Worm (Caenorhabditis elegans) whole organism, mixed stage, embryonic: ENCODE measurements around the gene C46C2.5.

ENCODE experiments used
- M03D4.4 ChIP-seq: sonication (generic microtip); optimal IDR thresholded peaks from 2 replicates; lab custom pipeline; 2017; ENCODE audit warnings: mild to moderate bottlenecking, missing genetic modification characterization, missing compliant biosample characterization
- bed-3 ChIP-seq: fragments of 200-800 bp; sonication (Bioruptor generic); optimal IDR thresholded peaks from 3 replicates; lab custom pipeline; 2018; ENCODE audit warnings: mild to moderate bottlenecking, missing genetic modification characterization, moderate library complexity, missing compliant biosample characterization
- blmp-1 ChIP-seq: fragments of 150-350 bp; optimal IDR thresholded peaks from 2 replicates; lab custom pipeline; 2014; ENCODE audit warnings: missing biosample characterization, missing genetic modification characterization
- ceh-39 ChIP-seq: fragments of 150-350 bp; optimal IDR thresholded peaks from 2 replicates; lab custom pipeline; 2014; ENCODE audit warnings: missing biosample characterization, missing genetic modification characterization
- ceh-83 ChIP-seq: fragments of 200-800 bp; sonication (Bioruptor generic); optimal IDR thresholded peaks from 2 replicates; lab custom pipeline; 2018; ENCODE audit warnings: mild to moderate bottlenecking, missing genetic modification characterization, missing compliant biosample characterization
- ces-1 ChIP-seq: fragments of 150-350 bp; optimal IDR thresholded peaks from 2 replicates; lab custom pipeline; 2014; ENCODE audit warnings: missing biosample characterization, missing genetic modification reagents, missing genetic modification characterization
- cnd-1 ChIP-seq: fragments of 200-800 bp; sonication (Bioruptor generic); optimal IDR thresholded peaks from 2 replicates; lab custom pipeline; 2018; ENCODE audit warnings: mild to moderate bottlenecking, missing genetic modification characterization, missing compliant biosample characterization
- drap-1 ChIP-seq: fragments of 200-800 bp; sonication (Bioruptor generic); optimal IDR thresholded peaks from 3 replicates; lab custom pipeline; 2018; ENCODE audit warnings: mild to moderate bottlenecking, missing genetic modification characterization, missing compliant biosample characterization
- elt-1 ChIP-seq: sonication (generic microtip); optimal IDR thresholded peaks from 2 replicates; lab custom pipeline; 2017; ENCODE audit warnings: missing genetic modification characterization, mild to moderate bottlenecking, missing compliant biosample characterization, antibody characterized with exemption, moderate library complexity, borderline replicate concordance; ENCODE audit not compliant: insufficient read depth
- flh-1 ChIP-seq: fragments of 200-800 bp; sonication (Bioruptor generic); optimal IDR thresholded peaks from 2 replicates; lab custom pipeline; 2018; ENCODE audit warnings: mild to moderate bottlenecking, missing genetic modification characterization, moderate library complexity, missing compliant biosample characterization
- hlh-1 ChIP-seq: fragments of 150-350 bp; optimal IDR thresholded peaks from 2 replicates; lab custom pipeline; 2014; ENCODE audit warnings: missing biosample characterization, missing genetic modification reagents, missing genetic modification characterization
- lin-13 ChIP-seq: fragments of 150-350 bp; optimal IDR thresholded peaks from 2 replicates; lab custom pipeline; 2014; ENCODE audit warnings: missing biosample characterization, missing genetic modification characterization
- lin-32 ChIP-seq: fragments of 200-800 bp; sonication (Bioruptor generic); optimal IDR thresholded peaks from 2 replicates; lab custom pipeline; 2018; ENCODE audit warnings: mild to moderate bottlenecking, missing genetic modification characterization, missing compliant biosample characterization
- mab-5 ChIP-seq: fragments of 150-350 bp; optimal IDR thresholded peaks from 2 replicates; lab custom pipeline; 2014; ENCODE audit warnings: missing biosample characterization, missing genetic modification characterization
- mep-1 ChIP-seq: fragments of 150-350 bp; optimal IDR thresholded peaks from 2 replicates; lab custom pipeline; 2017; ENCODE audit warnings: missing biosample characterization, missing genetic modification reagents, missing genetic modification characterization, inconsistent platforms
- mls-2 ChIP-seq: sonication (generic microtip); optimal IDR thresholded peaks from 2 replicates; lab custom pipeline; 2016; ENCODE audit warnings: mild to moderate bottlenecking, missing genetic modification characterization, moderate library complexity, missing compliant biosample characterization
- nhr-12 ChIP-seq: fragments of 150-350 bp; optimal IDR thresholded peaks from 2 replicates; lab custom pipeline; 2014; ENCODE audit warnings: missing biosample characterization, missing genetic modification characterization
- nhr-2 ChIP-seq: fragments of 150-350 bp; optimal IDR thresholded peaks from 2 replicates; lab custom pipeline; 2014; ENCODE audit warnings: missing biosample characterization, missing genetic modification characterization
- nhr-237 ChIP-seq: fragments of 150-350 bp; optimal IDR thresholded peaks from 2 replicates; lab custom pipeline; 2014; ENCODE audit warnings: missing biosample characterization, missing genetic modification characterization
- pha-4 ChIP-seq: fragments of 150-350 bp; optimal IDR thresholded peaks from 2 replicates; lab custom pipeline; 2018; ENCODE audit warnings: missing biosample characterization, missing genetic modification reagents, missing genetic modification characterization
- sem-2 ChIP-seq: fragments of 200-800 bp; sonication (Bioruptor generic); optimal IDR thresholded peaks from 2 replicates; lab custom pipeline; 2018; ENCODE audit warnings: mild to moderate bottlenecking, missing genetic modification characterization, missing compliant biosample characterization
- snpc-4 ChIP-seq: fragments of 150-350 bp; optimal IDR thresholded peaks from 2 replicates; lab custom pipeline; 2014; ENCODE audit warnings: missing biosample characterization, missing genetic modification characterization
- tbx-8 ChIP-seq: fragments of 200-800 bp; sonication (Bioruptor generic); optimal IDR thresholded peaks from 2 replicates; lab custom pipeline; 2018; ENCODE audit warnings: mild to moderate bottlenecking, missing genetic modification characterization, moderate library complexity, missing compliant biosample characterization
- unc-39 ChIP-seq: fragments of 150-350 bp; optimal IDR thresholded peaks from 2 replicates; lab custom pipeline; 2014; ENCODE audit warnings: missing biosample characterization, missing genetic modification characterization
- unc-62 ChIP-seq: fragments of 150-350 bp; optimal IDR thresholded peaks from 2 replicates; lab custom pipeline; 2014; ENCODE audit warnings: missing biosample characterization, missing genetic modification reagents, missing genetic modification characterization
- zip-8 ChIP-seq: fragments of 150-350 bp; optimal IDR thresholded peaks from 2 replicates; lab custom pipeline; 2014; ENCODE audit warnings: missing biosample characterization, missing genetic modification characterization
- ztf-11 ChIP-seq: fragments of 150-350 bp; optimal IDR thresholded peaks from 2 replicates; lab custom pipeline; 2014; ENCODE audit warnings: missing biosample characterization, missing genetic modification characterization

Gene C46C2.5

DNA sequence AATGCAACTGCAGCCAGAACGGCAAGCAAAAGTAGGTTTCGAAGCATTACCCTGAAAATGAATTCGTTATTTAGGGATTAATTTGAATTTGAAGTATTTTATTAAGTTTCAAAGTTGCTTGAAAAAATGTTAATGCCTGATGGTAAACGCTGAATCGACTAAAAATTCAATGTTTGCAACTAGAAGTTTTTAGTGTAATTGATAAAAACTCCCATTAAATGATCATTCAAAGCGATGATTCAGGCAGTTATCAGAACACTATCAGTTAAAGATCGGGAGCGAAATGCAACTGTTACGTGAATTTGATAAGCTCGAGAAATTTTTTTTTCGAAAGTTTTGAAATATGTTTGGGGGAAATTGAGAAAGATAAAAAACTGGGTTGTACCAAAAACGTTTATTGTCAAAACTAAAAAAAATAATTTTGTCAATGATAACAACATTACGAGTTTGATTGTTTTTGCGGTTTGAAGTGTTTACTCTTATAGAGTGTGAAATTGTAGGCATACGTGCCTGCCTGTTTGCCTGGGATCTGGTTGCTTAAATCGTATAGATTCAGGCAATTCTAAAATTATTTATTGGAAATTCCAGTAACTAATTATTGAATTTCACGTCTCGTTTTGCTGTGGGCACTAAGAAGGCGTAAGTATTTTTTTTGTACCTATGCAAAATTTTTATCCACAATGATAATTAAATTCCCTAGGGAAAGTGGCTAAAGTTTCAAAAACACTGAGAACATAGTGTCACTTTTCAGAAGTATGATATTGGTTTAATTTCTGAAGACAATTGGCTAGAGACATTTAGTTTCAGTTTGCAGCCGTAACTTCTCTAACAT, 33.2 kb downstream of the C46C2.5 start, which contains the start of gene pcp-3:
pcp-3 (minus strand) TSS at position 51 of the 832 bp plus-strand sequence.
- no peak for TF ChIP-seq ceh-39 (tag; lab: Kevin White, UChicago)
- no peak for TF ChIP-seq pha-4 (tag; lab: Kevin White, UChicago)
- no peak for TF ChIP-seq tbx-8 (GFP tag; lab: Kevin White, UChicago)

DNA sequence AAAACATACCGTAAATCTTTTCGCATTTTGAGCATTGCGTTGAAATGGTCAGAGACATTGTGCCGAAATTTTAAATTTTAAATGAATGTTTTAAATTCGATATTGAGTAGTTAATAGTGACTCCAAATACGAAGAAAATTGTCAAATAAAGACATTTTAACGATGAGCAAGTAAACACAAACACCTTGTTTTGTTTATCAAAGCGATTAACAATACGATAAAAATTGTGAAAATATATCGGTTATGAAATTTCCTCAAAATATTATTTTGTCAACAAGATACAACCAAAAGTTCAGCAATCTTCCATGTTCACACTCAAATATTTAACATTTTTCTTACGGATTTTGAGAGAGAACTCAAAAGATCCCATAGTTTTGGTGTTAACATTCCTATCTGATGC, 38.2 kb downstream of the C46C2.5 start, which contains the start of gene F23B2.10:
F23B2.10 (minus strand) TSS at position 101 of the 400 bp plus-strand sequence.
- no peak for TF ChIP-seq ceh-83 (GFP tag; lab: Kevin White, UChicago)

DNA sequence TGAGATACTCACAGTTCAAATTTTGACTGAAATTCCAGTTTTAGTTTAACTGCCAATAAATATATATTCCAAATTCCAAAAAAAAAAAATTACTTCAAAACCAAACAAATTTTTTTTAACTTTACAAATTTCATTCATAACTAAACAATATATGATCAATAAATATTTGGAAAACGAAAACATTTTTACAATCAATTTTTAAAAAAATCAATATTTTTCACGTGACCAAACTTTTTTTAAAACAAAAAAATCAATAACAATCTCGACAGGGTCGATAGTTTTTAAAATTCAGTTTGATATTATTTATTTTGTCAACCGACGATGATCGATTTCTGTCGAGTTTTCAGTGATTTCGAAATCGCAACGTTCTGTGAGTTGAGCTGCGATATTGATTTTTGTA, 42.2 kb downstream of the C46C2.5 start, which contains the start of gene F23B2.7:
F23B2.7 (plus strand) TSS at position 301 of the 400 bp plus-strand sequence.
- no peak for TF ChIP-seq lin-32 (GFP tag; lab: Kevin White, UChicago)
- no peak for TF ChIP-seq drap-1 (GFP tag; lab: Kevin White, UChicago)
- TF ChIP-seq mab-5 (tag; lab: Kevin White, UChicago), result no peak
- no peak for TF ChIP-seq tbx-8 (GFP tag; lab: Kevin White, UChicago)
- no peak for TF ChIP-seq bed-3 (GFP tag; lab: Kevin White, UChicago)
- TF ChIP-seq unc-39 (tag; lab: Kevin White, UChicago), result no peak
- no peak for TF ChIP-seq ces-1
- TF ChIP-seq lin-13 (tag; lab: Kevin White, UChicago), result no peak
- no peak for TF ChIP-seq ceh-83 (GFP tag; lab: Kevin White, UChicago)
- no peak for TF ChIP-seq zip-8 (tag; lab: Kevin White, UChicago)

DNA sequence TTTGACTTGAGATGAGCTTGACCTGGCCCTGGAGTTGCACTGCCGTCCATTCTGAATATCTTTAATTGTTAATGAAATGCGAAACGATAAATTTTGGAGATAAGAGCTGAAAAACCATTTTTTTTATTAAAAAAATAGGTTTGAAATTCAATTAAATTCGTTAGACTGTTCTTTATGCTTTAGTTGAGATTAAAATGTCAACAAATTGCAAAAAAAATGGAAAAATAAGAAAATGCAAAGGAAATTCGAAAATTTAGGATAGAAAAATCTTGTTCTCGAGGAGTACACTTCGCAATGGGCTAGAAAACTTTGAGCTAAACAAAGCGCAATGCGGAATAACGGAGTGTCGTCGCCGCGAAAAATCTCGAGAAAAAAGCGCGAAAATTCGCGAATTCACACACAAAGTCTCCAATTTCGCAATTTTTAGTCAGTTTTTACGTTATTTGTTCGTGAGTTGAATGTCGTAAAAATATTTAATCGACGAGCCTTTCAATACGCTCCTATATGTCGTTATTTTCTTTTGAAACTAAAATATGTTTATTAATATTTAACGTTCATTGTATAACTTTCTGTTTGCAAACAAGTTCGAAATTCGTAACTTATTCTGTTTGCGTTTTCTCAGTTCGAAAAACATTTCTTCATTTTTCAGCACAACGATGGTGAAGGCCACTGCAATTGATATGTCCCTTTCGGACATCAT, 45.5 kb downstream of the C46C2.5 start, which contains the start of the genes rpb-12 and aly-2:
rpb-12 (minus strand) TSS at position 51 of the 700 bp plus-strand sequence.
aly-2 (plus strand) TSS at position 650 of the 700 bp plus-strand sequence.
- TF ChIP-seq pha-4 (tag; lab: Kevin White, UChicago) (peak; percentile 46), elt-1 (tag; lab: Kevin White, UChicago) (no peak), snpc-4 (tag; lab: Kevin White, UChicago) (no peak), ztf-11 (tag; lab: Kevin White, UChicago) (no peak), cnd-1 (no peak), lin-32 (GFP tag; lab: Kevin White, UChicago) (no peak), unc-62 (GFP tag; lab: Kevin White, UChicago) (no peak), mep-1 (tag; lab: Kevin White, UChicago) (peak; percentile 4), M03D4.4 (tag; lab: Kevin White, UChicago) (no peak), ces-1 (no peak)

DNA sequence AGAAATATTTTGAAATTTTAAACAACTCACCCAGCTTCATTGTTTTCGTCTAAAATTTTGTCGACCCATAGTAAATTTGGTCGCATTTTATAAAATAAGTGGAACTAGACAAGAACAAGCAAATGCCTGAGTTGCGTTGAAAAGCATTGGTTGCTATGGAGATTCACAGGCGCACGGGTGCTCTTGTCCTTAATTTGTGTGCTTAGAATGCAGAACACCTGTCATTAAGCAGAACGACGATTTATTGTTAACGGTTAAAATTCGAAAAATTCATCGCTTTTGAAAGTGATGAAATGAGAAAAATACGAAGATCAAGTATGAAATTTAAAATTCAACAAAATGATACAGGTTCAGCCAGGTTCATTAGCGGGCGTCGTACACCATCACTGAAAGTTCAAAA, 46.3 kb downstream of the C46C2.5 start, which contains the start of gene daf-10:
daf-10 (minus strand) TSS at position 101 of the 400 bp plus-strand sequence.
- no peak for TF ChIP-seq nhr-237
- TF ChIP-seq snpc-4 (tag; lab: Kevin White, UChicago), result no peak
- no peak for TF ChIP-seq flh-1 (GFP tag; lab: Kevin White, UChicago)
- no peak for TF ChIP-seq nhr-12 (tag; lab: Kevin White, UChicago)
- no peak for TF ChIP-seq nhr-2 (tag; lab: Kevin White, UChicago)
- TF ChIP-seq mls-2 (tag; lab: Kevin White, UChicago), result no peak
- TF ChIP-seq, all 35 proteins: peak for 0

DNA sequence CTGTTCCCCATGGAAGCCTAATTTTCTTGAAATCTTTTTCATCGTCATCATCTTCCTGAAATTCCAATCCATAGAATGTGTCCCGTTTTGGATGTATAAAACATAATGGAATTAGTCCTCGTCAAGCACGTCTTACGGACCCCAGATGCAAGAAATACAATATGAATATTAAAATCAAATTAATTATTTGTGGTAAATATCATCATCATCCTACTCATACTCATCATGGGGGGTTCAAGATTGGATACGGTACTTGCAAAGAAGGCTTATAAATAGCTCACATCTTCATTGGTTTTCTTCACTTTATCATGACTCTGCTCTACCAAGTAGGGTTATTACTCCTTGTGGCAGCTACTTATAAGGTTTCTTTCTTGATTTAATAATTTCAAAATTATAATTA, 48.0 kb downstream of the C46C2.5 start, which contains the start of gene flp-1:
flp-1 (plus strand) TSS at position 301 of the 400 bp plus-strand sequence.
- TF ChIP-seq sem-2 (GFP tag; lab: Kevin White, UChicago), result no peak
- peak; percentile 70 for TF ChIP-seq ces-1
- no peak for TF ChIP-seq blmp-1 (tag; lab: Kevin White, UChicago)
- TF ChIP-seq lin-32 (GFP tag; lab: Kevin White, UChicago), result no peak
- TF ChIP-seq hlh-1 (tag; lab: Kevin White, UChicago), result no peak
